Worm (Caenorhabditis elegans) whole organism, L3 larva: ENCODE results near the gene clec-266.
A peak's percentile ranks its signal among the peaks of the same experiment; 100 is the strongest.

Experiments used
- ama-1 ChIP-seq: fragments of 150-350 bp; optimal IDR thresholded peaks from 2 replicates; lab custom pipeline; 2018
- ceh-28 ChIP-seq: fragments of 150-350 bp; optimal IDR thresholded peaks from 2 replicates; lab custom pipeline; 2014; ENCODE audit warnings: missing biosample characterization, missing genetic modification reagents, missing genetic modification characterization
- ceh-9 ChIP-seq: sonication (generic microtip); optimal IDR thresholded peaks from 2 replicates; lab custom pipeline; 2018; ENCODE audit warnings: missing biosample characterization, missing genetic modification characterization
- egl-27 ChIP-seq: sonication (generic microtip); optimal IDR thresholded peaks from 4 replicates; lab custom pipeline; 2017; ENCODE audit warnings: missing biosample characterization, missing genetic modification reagents, missing genetic modification characterization
- elt-1 ChIP-seq: fragments of 150-350 bp; optimal IDR thresholded peaks from 2 replicates; lab custom pipeline; 2014; ENCODE audit warnings: missing biosample characterization, missing genetic modification characterization
- fkh-10 ChIP-seq: sonication (generic microtip); optimal IDR thresholded peaks from 2 replicates; lab custom pipeline; 2017; ENCODE audit warnings: missing biosample characterization, missing genetic modification reagents, missing genetic modification characterization
- hmg-11 ChIP-seq: sonication (generic microtip); optimal IDR thresholded peaks from 2 replicates; lab custom pipeline; 2016; ENCODE audit warnings: missing genetic modification characterization, missing compliant biosample characterization
- nhr-76 ChIP-seq: fragments of 150-350 bp; sonication (generic microtip); optimal IDR thresholded peaks from 5 replicates; lab custom pipeline; 2014; ENCODE audit warnings: missing biosample characterization, missing genetic modification characterization
- nhr-77 ChIP-seq: fragments of 150-350 bp; optimal IDR thresholded peaks from 2 replicates; lab custom pipeline; 2014; ENCODE audit warnings: missing biosample characterization, missing genetic modification characterization
- pha-4 ChIP-seq: fragments of 150-350 bp; optimal IDR thresholded peaks from 2 replicates; lab custom pipeline; 2014; ENCODE audit warnings: missing biosample characterization, missing genetic modification reagents, missing genetic modification characterization
- snpc-4 ChIP-seq: fragments of 150-350 bp; optimal IDR thresholded peaks from 2 replicates; lab custom pipeline; 2014; ENCODE audit warnings: missing biosample characterization, missing genetic modification characterization
- unc-62 ChIP-seq: fragments of 150-350 bp; sonication (generic microtip); optimal IDR thresholded peaks from 4 replicates; lab custom pipeline; 2014; ENCODE audit warnings: missing biosample characterization, missing genetic modification reagents, missing genetic modification characterization
- ztf-4 ChIP-seq: fragments of 150-350 bp; optimal IDR thresholded peaks from 2 replicates; lab custom pipeline; 2014; ENCODE audit warnings: missing biosample characterization, missing genetic modification characterization

ce11 chrX:6665129-6665858 is 42.6 kb upstream of the clec-266 start:
- no peak for TF ChIP-seq egl-27 (tag; lab: Kevin White, UChicago)
- peak; percentile 68 for TF ChIP-seq elt-1 (tag; lab: Kevin White, UChicago)
- TF ChIP-seq snpc-4: no peak
- no peak for TF ChIP-seq ztf-4 (tag; lab: Kevin White, UChicago)
- no peak for TF ChIP-seq unc-62 (GFP tag; lab: Kevin White, UChicago)
- no peak for TF ChIP-seq nhr-77
- no peak for TF ChIP-seq ceh-9 (tag; lab: Kevin White, UChicago)
- no peak for TF ChIP-seq ceh-28 (tag; lab: Kevin White, UChicago)
- TF ChIP-seq nhr-76 (tag; lab: Kevin White, UChicago): no peak
- TF ChIP-seq fkh-10: no peak
- no peak for TF ChIP-seq ama-1 (lab: Kevin White, UChicago)
- TF ChIP-seq pha-4 (tag; lab: Kevin White, UChicago): no peak
- no peak for TF ChIP-seq hmg-11
